Fruit fly (Drosophila melanogaster) whole organism, embryonic: ENCODE data around the gene CG43880.

Experiments used
- Bgb ChIP-seq: fragments of 200-800 bp; sonication (Bioruptor generic); IDR thresholded peaks from 2 replicates; pipeline ENCODE4 v1.3.6; 2022; ENCODE audit warnings: missing biosample characterization, missing genetic modification characterization; ENCODE audit not compliant: partially characterized antibody
- CG11504 ChIP-seq: fragments of 200-800 bp; sonication (Bioruptor generic); optimal IDR thresholded peaks from 3 replicates; lab custom pipeline; 2019; ENCODE audit warnings: missing biosample characterization, mild to moderate bottlenecking, missing genetic modification characterization, moderate library complexity
- CG11695 ChIP-seq: fragments of 200-800 bp; sonication (Bioruptor generic); IDR thresholded peaks from 3 replicates; pipeline ENCODE4 v1.3.6; 2022; ENCODE audit warnings: missing biosample characterization, missing genetic modification characterization
- CG14667 ChIP-seq: fragments of 200-800 bp; sonication (Bioruptor generic); IDR thresholded peaks from 2 replicates; pipeline ENCODE4 v1.3.6; 2022; ENCODE audit warnings: missing biosample characterization, missing genetic modification characterization
- CG16813 ChIP-seq: fragments of 200-800 bp; sonication (Bioruptor generic); IDR thresholded peaks from 3 replicates; pipeline ENCODE4 v1.3.6; 2022; ENCODE audit warnings: missing biosample characterization, missing genetic modification characterization; ENCODE audit not compliant: partially characterized antibody
- CG17361 ChIP-seq: fragments of 200-800 bp; sonication (Bioruptor generic); IDR thresholded peaks from 3 replicates; pipeline ENCODE4 v1.3.6; 2022; ENCODE audit warnings: missing biosample characterization, missing genetic modification characterization
- CG2875 ChIP-seq: fragments of 200-800 bp; sonication (Bioruptor generic); optimal IDR thresholded peaks from 2 replicates; lab custom pipeline; 2017; ENCODE audit warnings: missing biosample characterization, mild to moderate bottlenecking, missing genetic modification characterization, missing genetic modification reagents
- CG34376 ChIP-seq: fragments of 200-800 bp; sonication (Bioruptor generic); optimal IDR thresholded peaks from 2 replicates; lab custom pipeline; 2018; ENCODE audit warnings: missing biosample characterization, mild to moderate bottlenecking, missing genetic modification characterization
- CG4404 ChIP-seq: fragments of 200-800 bp; sonication (Bioruptor generic); IDR thresholded peaks from 2 replicates; pipeline ENCODE4 v1.3.6; 2022; ENCODE audit warnings: missing biosample characterization, missing genetic modification characterization
- CG4424 ChIP-seq: fragments of 200-800 bp; sonication (Bioruptor generic); optimal IDR thresholded peaks from 3 replicates; lab custom pipeline; 2016; ENCODE audit warnings: missing biosample characterization, missing genetic modification characterization
- CG6689 ChIP-seq: fragments of 200-800 bp; sonication (Bioruptor generic); IDR thresholded peaks from 2 replicates; pipeline ENCODE4 v1.3.6; 2022; ENCODE audit warnings: missing biosample characterization, missing genetic modification characterization
- CG8089 ChIP-seq: fragments of 200-800 bp; sonication (Bioruptor generic); optimal IDR thresholded peaks from 3 replicates; lab custom pipeline; 2016; ENCODE audit warnings: missing biosample characterization, missing genetic modification characterization
- CG8765 ChIP-seq: fragments of 200-800 bp; sonication (Bioruptor generic); IDR thresholded peaks from 2 replicates; pipeline ENCODE4 v1.3.6; 2022; ENCODE audit warnings: missing biosample characterization, missing genetic modification characterization
- CoRest ChIP-seq: fragments of 200-800 bp; sonication (Bioruptor generic); optimal IDR thresholded peaks from 3 replicates; lab custom pipeline; 2018; ENCODE audit warnings: missing biosample characterization, mild to moderate bottlenecking, missing genetic modification characterization, moderate library complexity
- Doc2 ChIP-seq: fragments of 200-800 bp; sonication (Bioruptor generic); IDR thresholded peaks from 2 replicates; pipeline ENCODE4 v1.3.6; 2022; ENCODE audit warnings: missing biosample characterization, missing genetic modification characterization
- HmgD ChIP-seq: fragments of 200-800 bp; sonication (Bioruptor generic); optimal IDR thresholded peaks from 3 replicates; lab custom pipeline; 2016; ENCODE audit warnings: missing biosample characterization, missing genetic modification characterization
- Hr51 ChIP-seq, 2 experiments: fragments of 200-800 bp; sonication (Bioruptor generic); optimal IDR thresholded peaks; 2 replicates in 1 of 2; 3 replicates in 1 of 2; lab custom pipeline; 2016 to 2018; ENCODE audit warnings: missing biosample characterization in 2 of 2, missing genetic modification characterization in 2 of 2, mild to moderate bottlenecking in 1 of 2, moderate library complexity in 1 of 2
- Hr78 ChIP-seq, 2 experiments: fragments of 200-800 bp in 1 of 2; fragments of >200 bp in 1 of 2; sonication (Bioruptor generic) in 1 of 2; optimal IDR thresholded peaks; 2 replicates each; lab custom pipeline; 2017 to 2019; ENCODE audit warnings: missing biosample characterization in 2 of 2, missing genetic modification characterization in 2 of 2, mild to moderate bottlenecking in 1 of 2, moderate library complexity in 1 of 2
- Lhr ChIP-seq: fragments of 200-800 bp; sonication (Bioruptor generic); optimal IDR thresholded peaks from 3 replicates; lab custom pipeline; 2017; ENCODE audit warnings: mild to moderate bottlenecking, missing biosample characterization, missing genetic modification reagents, missing genetic modification characterization
- Nf-YA ChIP-seq: fragments of 200-800 bp; sonication (Bioruptor generic); IDR thresholded peaks from 2 replicates; pipeline ENCODE4 v1.3.6; 2022; ENCODE audit warnings: missing biosample characterization, missing genetic modification characterization
- Nf-YB ChIP-seq: fragments of 200-800 bp; sonication (Bioruptor generic); optimal IDR thresholded peaks from 3 replicates; lab custom pipeline; 2019; ENCODE audit warnings: missing biosample characterization, mild to moderate bottlenecking, missing genetic modification characterization, moderate library complexity
- Nf-YC ChIP-seq: fragments of 200-800 bp; optimal IDR thresholded peaks from 3 replicates; lab custom pipeline; 2019; ENCODE audit warnings: missing biosample characterization, mild to moderate bottlenecking, missing genetic modification characterization, moderate library complexity
- Oli ChIP-seq: fragments of 200-800 bp; sonication (Bioruptor generic); optimal IDR thresholded peaks from 2 replicates; lab custom pipeline; 2018; ENCODE audit warnings: missing biosample characterization, mild to moderate bottlenecking, missing genetic modification characterization, moderate library complexity
- Scr ChIP-seq: fragments of 200-800 bp; sonication (Bioruptor generic); IDR thresholded peaks from 2 replicates; pipeline ENCODE4 v1.3.6; 2022; ENCODE audit warnings: missing biosample characterization, missing genetic modification characterization; ENCODE audit not compliant: partially characterized antibody
- Sox100B ChIP-seq: fragments of 200-800 bp; sonication (Bioruptor generic); optimal IDR thresholded peaks from 3 replicates; lab custom pipeline; 2018; ENCODE audit warnings: missing biosample characterization, mild to moderate bottlenecking, missing genetic modification characterization
- Sox102F ChIP-seq: fragments of 200-800 bp; sonication (Bioruptor generic); optimal IDR thresholded peaks from 2 replicates; lab custom pipeline; 2018; ENCODE audit warnings: missing biosample characterization, mild to moderate bottlenecking, missing genetic modification characterization, moderate library complexity
- TFAM ChIP-seq: fragments of 200-800 bp; sonication (Bioruptor generic); optimal IDR thresholded peaks from 2 replicates; lab custom pipeline; 2017; ENCODE audit warnings: missing biosample characterization, missing genetic modification characterization, inconsistent platforms
- Tbp ChIP-seq: fragments of >200 bp; optimal IDR thresholded peaks from 2 replicates; lab custom pipeline; 2018; ENCODE audit warnings: missing biosample characterization, missing genetic modification characterization
- Trl ChIP-seq, 3 experiments: fragments of >200 bp in 2 of 3; fragments of 200-800 bp in 1 of 3; sonication (Bioruptor generic) in 1 of 3; optimal IDR thresholded peaks; 2 replicates in 1 of 3; 3 replicates in 2 of 3; lab custom pipeline; 2016 to 2017; ENCODE audit warnings: missing biosample characterization in 1 of 3, missing genetic modification characterization in 1 of 3
- Xrp1 ChIP-seq: fragments of 200-800 bp; sonication (Bioruptor generic); IDR thresholded peaks from 2 replicates; pipeline ENCODE4 v1.3.6; 2022; ENCODE audit warnings: missing biosample characterization, missing genetic modification characterization
- caup ChIP-seq: fragments of 200-800 bp; sonication (Bioruptor generic); optimal IDR thresholded peaks from 3 replicates; lab custom pipeline; 2017; ENCODE audit warnings: missing biosample characterization, mild to moderate bottlenecking, missing genetic modification characterization, moderate library complexity; ENCODE audit not compliant: severe bottlenecking
- chn ChIP-seq: fragments of 200-800 bp; sonication (Bioruptor generic); optimal IDR thresholded peaks from 2 replicates; lab custom pipeline; 2016; ENCODE audit warnings: missing biosample characterization, missing genetic modification characterization
- corto ChIP-seq: fragments of 200-800 bp; sonication (Bioruptor generic); optimal IDR thresholded peaks from 2 replicates; lab custom pipeline; 2016; ENCODE audit warnings: missing biosample characterization, mild to moderate bottlenecking, missing genetic modification characterization, moderate library complexity
- dan ChIP-seq: fragments of 200-800 bp; sonication (Bioruptor generic); IDR thresholded peaks from 2 replicates; pipeline ENCODE4 v1.3.6; 2022; ENCODE audit warnings: missing biosample characterization, missing genetic modification characterization
- emc ChIP-seq: fragments of 200-800 bp; sonication (Bioruptor generic); optimal IDR thresholded peaks from 2 replicates; lab custom pipeline; 2016; ENCODE audit warnings: missing biosample characterization, missing genetic modification characterization
- gcm ChIP-seq: fragments of 200-800 bp; sonication (Bioruptor generic); optimal IDR thresholded peaks from 2 replicates; lab custom pipeline; 2019; ENCODE audit warnings: missing biosample characterization, mild to moderate bottlenecking, missing genetic modification characterization, moderate library complexity
- gfzf ChIP-seq: fragments of 200-800 bp; sonication (Bioruptor generic); optimal IDR thresholded peaks from 2 replicates; lab custom pipeline; 2016; ENCODE audit warnings: missing biosample characterization, mild to moderate bottlenecking, missing genetic modification characterization, moderate library complexity
- hb ChIP-seq: fragments of 200-800 bp; sonication (Bioruptor generic); IDR thresholded peaks from 3 replicates; pipeline ENCODE4 v1.3.6; 2022; ENCODE audit warnings: missing biosample characterization, missing genetic modification characterization; ENCODE audit not compliant: partially characterized antibody
- hth ChIP-seq: fragments of >200 bp; optimal IDR thresholded peaks from 2 replicates; lab custom pipeline; 2017; ENCODE audit warnings: inconsistent platforms
- jing ChIP-seq: fragments of 200-800 bp; sonication (Bioruptor generic); optimal IDR thresholded peaks from 2 replicates; lab custom pipeline; 2018; ENCODE audit warnings: missing biosample characterization, mild to moderate bottlenecking, missing genetic modification characterization
- ranshi ChIP-seq: fragments of 200-800 bp; sonication (Bioruptor generic); IDR thresholded peaks from 2 replicates; pipeline ENCODE4 v1.3.6; 2022; ENCODE audit warnings: missing biosample characterization, missing genetic modification characterization
- stc ChIP-seq: fragments of 200-800 bp; sonication (Bioruptor generic); IDR thresholded peaks from 2 replicates; pipeline ENCODE4 v1.3.6; 2022; ENCODE audit warnings: missing biosample characterization, missing genetic modification characterization
- trem ChIP-seq: fragments of 200-800 bp; optimal IDR thresholded peaks from 3 replicates; lab custom pipeline; 2019; ENCODE audit warnings: missing biosample characterization, mild to moderate bottlenecking, missing genetic modification characterization, moderate library complexity
- tup ChIP-seq: fragments of 200-800 bp; sonication (Bioruptor generic); optimal IDR thresholded peaks from 2 replicates; lab custom pipeline; 2016; ENCODE audit warnings: missing biosample characterization, mild to moderate bottlenecking, missing genetic modification characterization, moderate library complexity
- wor ChIP-seq: fragments of 200-800 bp; sonication (Bioruptor generic); IDR thresholded peaks from 2 replicates; pipeline ENCODE4 v1.3.6; 2022; ENCODE audit warnings: missing biosample characterization, missing genetic modification characterization
- z ChIP-seq: fragments of 200-800 bp; sonication (Bioruptor generic); IDR thresholded peaks from 3 replicates; pipeline ENCODE4 v1.3.6; 2022; ENCODE audit warnings: missing biosample characterization, missing genetic modification characterization
- zen ChIP-seq: fragments of 200-800 bp; sonication (Bioruptor generic); optimal IDR thresholded peaks from 3 replicates; lab custom pipeline; 2018; ENCODE audit warnings: missing biosample characterization, mild to moderate bottlenecking, missing genetic modification characterization, moderate library complexity
- zfh2 ChIP-seq: fragments of 200-800 bp; sonication (Bioruptor generic); optimal IDR thresholded peaks from 2 replicates; lab custom pipeline; 2016; ENCODE audit warnings: missing biosample characterization, missing genetic modification characterization

CG43880 gene

dm6 chr3L:7988828-7989673, 42.9 kb upstream of the CG43880 start (continued):
- peak; percentile 38; the same call in 1 of the 2 replicates for TF ChIP-seq wor (GFP tag; lab: Robert Waterston, UW)
- TF ChIP-seq ranshi: no peak
- peak; percentile 90 for TF ChIP-seq trem (tag; lab: Kevin White, UChicago)
- peak; percentile 80 for TF ChIP-seq CG4404
- 0 out of 2 replicates have a peak, but pooled peaks have one; percentile 29 for TF ChIP-seq Nf-YA (GFP tag; lab: Robert Waterston, UW)
- no peak for TF ChIP-seq hth
- peak; percentile 61 for TF ChIP-seq Lhr (GFP tag; lab: Kevin White, UChicago)
- TF ChIP-seq Doc2 (GFP tag; lab: Robert Waterston, UW): no peak
- TF ChIP-seq caup (GFP tag; lab: Kevin White, UChicago): peak; percentile 9
- TF ChIP-seq CG8089 (GFP tag; lab: Kevin White, UChicago): no peak
- TF ChIP-seq CG11695 (GFP tag; lab: Robert Waterston, UW): peak; percentile 72
- peak; percentile 92 for TF ChIP-seq Xrp1 (GFP tag; lab: Robert Waterston, UW)
- TF ChIP-seq Nf-YB (GFP tag; lab: Kevin White, UChicago): peak; percentile 46
- peak; percentile 46; the same call in 1 of the 2 replicates for TF ChIP-seq stc (GFP tag; lab: Robert Waterston, UW)
- no peak for TF ChIP-seq zfh2
- peak; percentile 74 for TF ChIP-seq CG11504 (tag; lab: Kevin White, UChicago)
- TF ChIP-seq Hr51 (GFP tag; optimal IDR thresholded peaks at IDR 0.05; lab: Kevin White, UChicago): peak in 1 of 2 experiments; percentile 64
- no peak for TF ChIP-seq Nf-YC (tag; lab: Kevin White, UChicago)
- TF ChIP-seq CG17361 (GFP tag; lab: Robert Waterston, UW): peak; percentile 91
- TF ChIP-seq Hr78 (GFP tag; optimal IDR thresholded peaks at IDR 0.05; lab: Kevin White, UChicago): peak in 1 of 2 experiments; percentile 52
- TF ChIP-seq Sox102F (GFP tag; lab: Kevin White, UChicago): peak; percentile 71
- no peak for TF ChIP-seq Tbp (GFP tag; lab: Kevin White, UChicago)
- TF ChIP-seq Sox100B: peak; percentile 74
- peak; percentile 74 for TF ChIP-seq gcm (GFP tag; lab: Kevin White, UChicago)
- peak; percentile 68 for TF ChIP-seq CoRest (tag; lab: Kevin White, UChicago)
- no peak for TF ChIP-seq CG14667 (GFP tag; lab: Robert Waterston, UW)
- TF ChIP-seq gfzf: no peak
- peak; percentile 80 for TF ChIP-seq zen (tag; lab: Kevin White, UChicago)
- peak; percentile 68 for TF ChIP-seq CG6689 (GFP tag; lab: Robert Waterston, UW)
- no peak for TF ChIP-seq emc (GFP tag; lab: Kevin White, UChicago)
- TF ChIP-seq Oli (tag; lab: Kevin White, UChicago): peak; percentile 77
- TF ChIP-seq corto (GFP tag; lab: Kevin White, UChicago): no peak
- TF ChIP-seq Trl (optimal IDR thresholded peaks at IDR 0.05; lab: Kevin White, UChicago): no peak
- peak; percentile 45 for TF ChIP-seq Trl (GFP tag; optimal IDR thresholded peaks at IDR 0.05; lab: Kevin White, UChicago)
- peak; percentile 85 for TF ChIP-seq CG4424 (GFP tag; lab: Kevin White, UChicago)
- TF ChIP-seq CG8765 (GFP tag; lab: Robert Waterston, UW): peak; percentile 86
- no peak for TF ChIP-seq hb (GFP tag; lab: Robert Waterston, UW)
- no peak; the same call in 2 of the 3 replicates for TF ChIP-seq z (GFP tag; lab: Robert Waterston, UW)
- TF ChIP-seq CG16813 (GFP tag; lab: Robert Waterston, UW): no peak
- TF ChIP-seq CG34376 (GFP tag; lab: Kevin White, UChicago): no peak
- peak; percentile 44 for TF ChIP-seq chn (GFP tag; lab: Kevin White, UChicago)
- no peak for TF ChIP-seq Bgb (GFP tag; lab: Robert Waterston, UW)
- TF ChIP-seq dan (GFP tag; lab: Robert Waterston, UW): no peak; the same call in 1 of the 2 replicates
- TF ChIP-seq CG2875 (GFP tag; lab: Kevin White, UChicago): peak; percentile 51
- no peak for TF ChIP-seq Scr (GFP tag; lab: Robert Waterston, UW)
- no peak for TF ChIP-seq HmgD
- TF ChIP-seq tup (GFP tag; lab: Kevin White, UChicago): no peak
- peak; percentile 39 for TF ChIP-seq TFAM (GFP tag; lab: Kevin White, UChicago)
- TF ChIP-seq jing (GFP tag; lab: Kevin White, UChicago): peak; percentile 29
